Fruit fly (Drosophila melanogaster) whole organism, embryonic: ENCODE measurements around the gene Arfip.

ENCODE experiments used
- Awh ChIP-seq: fragments of 200-800 bp; sonication (Bioruptor generic); IDR thresholded peaks from 2 replicates; pipeline ENCODE4, ENCODE4 v1.3.6; 2022; ENCODE audit warnings: missing biosample characterization, missing genetic modification characterization
- C15 ChIP-seq: fragments of 200-800 bp; sonication (Bioruptor generic); IDR thresholded peaks from 3 replicates; pipeline ENCODE4 v1.3.6; 2022; ENCODE audit warnings: missing biosample characterization, missing genetic modification characterization
- CG10147 ChIP-seq: fragments of 200-800 bp; sonication (Bioruptor generic); optimal IDR thresholded peaks from 2 replicates; lab custom pipeline; 2019; ENCODE audit warnings: missing biosample characterization, mild to moderate bottlenecking, missing genetic modification characterization, moderate library complexity
- CG10565 ChIP-seq: fragments of 200-800 bp; sonication (Bioruptor generic); optimal IDR thresholded peaks from 3 replicates; lab custom pipeline; 2016; ENCODE audit warnings: missing biosample characterization, mild to moderate bottlenecking, missing genetic modification characterization
- CG11504 ChIP-seq: fragments of 200-800 bp; sonication (Bioruptor generic); optimal IDR thresholded peaks from 3 replicates; lab custom pipeline; 2019; ENCODE audit warnings: missing biosample characterization, mild to moderate bottlenecking, missing genetic modification characterization, moderate library complexity
- CG11723 ChIP-seq: fragments of 200-800 bp; sonication (Bioruptor generic); optimal IDR thresholded peaks from 2 replicates; lab custom pipeline; 2017; ENCODE audit warnings: missing biosample characterization, mild to moderate bottlenecking, missing genetic modification characterization
- CG12219 ChIP-seq: fragments of 200-800 bp; sonication (Bioruptor generic); optimal IDR thresholded peaks from 3 replicates; lab custom pipeline; 2018; ENCODE audit warnings: missing biosample characterization, mild to moderate bottlenecking, missing genetic modification characterization
- CG12769 ChIP-seq: fragments of 200-800 bp; sonication (Bioruptor generic); optimal IDR thresholded peaks from 2 replicates; lab custom pipeline; 2019; ENCODE audit warnings: missing biosample characterization, mild to moderate bottlenecking, missing genetic modification characterization, moderate library complexity
- CG14050 ChIP-seq: fragments of 200-800 bp; sonication (Bioruptor generic); IDR thresholded peaks from 3 replicates; pipeline ENCODE4 v1.3.6; 2022; ENCODE audit warnings: missing biosample characterization, missing genetic modification characterization
- CG1792 ChIP-seq: fragments of 200-800 bp; sonication (Bioruptor generic); optimal IDR thresholded peaks from 2 replicates; lab custom pipeline; 2016; ENCODE audit warnings: missing biosample characterization, missing genetic modification characterization
- CG18599 ChIP-seq: fragments of 200-800 bp; sonication (Bioruptor generic); optimal IDR thresholded peaks from 3 replicates; lab custom pipeline; 2017; ENCODE audit warnings: missing biosample characterization, missing genetic modification characterization, mild to moderate bottlenecking, moderate library complexity, missing genetic modification reagents
- CG2202 ChIP-seq: fragments of 200-800 bp; sonication (Bioruptor generic); optimal IDR thresholded peaks from 2 replicates; lab custom pipeline; 2018; ENCODE audit warnings: missing biosample characterization, mild to moderate bottlenecking, missing genetic modification characterization
- CG31224 ChIP-seq: fragments of 200-800 bp; sonication (Bioruptor generic); IDR thresholded peaks from 2 replicates; pipeline ENCODE4 v1.3.6; 2022; ENCODE audit warnings: missing biosample characterization, missing genetic modification characterization
- CG33557 ChIP-seq: fragments of 200-800 bp; sonication (Bioruptor generic); optimal IDR thresholded peaks from 2 replicates; lab custom pipeline; 2019; ENCODE audit warnings: missing biosample characterization, mild to moderate bottlenecking, missing genetic modification characterization, moderate library complexity
- CG3995 ChIP-seq: fragments of 200-800 bp; sonication (Bioruptor generic); optimal IDR thresholded peaks from 3 replicates; lab custom pipeline; 2016; ENCODE audit warnings: missing biosample characterization, missing genetic modification characterization
- CG4328 ChIP-seq: fragments of 200-800 bp; sonication (Bioruptor generic); optimal IDR thresholded peaks from 3 replicates; lab custom pipeline; 2017; ENCODE audit warnings: missing biosample characterization, missing genetic modification reagents, missing genetic modification characterization
- CG6175 ChIP-seq: fragments of 200-800 bp; sonication (Bioruptor generic); IDR thresholded peaks from 3 replicates; pipeline ENCODE4 v1.3.6; 2022; ENCODE audit warnings: missing biosample characterization, missing genetic modification characterization
- Camta ChIP-seq: fragments of 200-800 bp; sonication (Bioruptor generic); optimal IDR thresholded peaks from 2 replicates; lab custom pipeline; 2016; ENCODE audit warnings: missing biosample characterization, missing genetic modification characterization
- Dfd ChIP-seq, 2 experiments: fragments of >200 bp; optimal IDR thresholded peaks; 2 replicates each; lab custom pipeline; 2017; ENCODE audit warnings: missing biosample characterization in 2 of 2, missing genetic modification characterization in 2 of 2
- Doc2 ChIP-seq: fragments of 200-800 bp; sonication (Bioruptor generic); IDR thresholded peaks from 2 replicates; pipeline ENCODE4 v1.3.6; 2022; ENCODE audit warnings: missing biosample characterization, missing genetic modification characterization
- Fer1 ChIP-seq: fragments of 200-800 bp; sonication (Bioruptor generic); optimal IDR thresholded peaks from 2 replicates; lab custom pipeline; 2017; ENCODE audit warnings: missing biosample characterization, mild to moderate bottlenecking, missing genetic modification characterization
- HLH3B ChIP-seq: fragments of 200-800 bp; sonication (Bioruptor generic); IDR thresholded peaks from 2 replicates; pipeline ENCODE4 v1.3.6; 2022; ENCODE audit warnings: missing biosample characterization, missing genetic modification characterization
- HLHmδ ChIP-seq: fragments of 200-800 bp; sonication (Bioruptor generic); optimal IDR thresholded peaks from 2 replicates; lab custom pipeline; 2018; ENCODE audit warnings: missing biosample characterization, mild to moderate bottlenecking, missing genetic modification characterization, moderate library complexity
- HmgD ChIP-seq: fragments of 200-800 bp; sonication (Bioruptor generic); optimal IDR thresholded peaks from 3 replicates; lab custom pipeline; 2016; ENCODE audit warnings: missing biosample characterization, missing genetic modification characterization
- Hmx ChIP-seq: fragments of 200-800 bp; sonication (Bioruptor generic); optimal IDR thresholded peaks from 2 replicates; lab custom pipeline; 2016; ENCODE audit warnings: missing biosample characterization, missing genetic modification characterization
- Hr3 ChIP-seq: fragments of 200-800 bp; sonication (Bioruptor generic); optimal IDR thresholded peaks from 3 replicates; lab custom pipeline; 2016; ENCODE audit warnings: missing biosample characterization, missing genetic modification characterization
- Hr39 ChIP-seq: fragments of >200 bp; optimal IDR thresholded peaks from 2 replicates; lab custom pipeline; 2017
- Jarid2 ChIP-seq: fragments of 200-800 bp; sonication (Bioruptor generic); optimal IDR thresholded peaks from 3 replicates; lab custom pipeline; 2017; ENCODE audit warnings: mild to moderate bottlenecking, missing biosample characterization, missing genetic modification reagents, missing genetic modification characterization
- Oli ChIP-seq: fragments of 200-800 bp; sonication (Bioruptor generic); optimal IDR thresholded peaks from 2 replicates; lab custom pipeline; 2018; ENCODE audit warnings: missing biosample characterization, mild to moderate bottlenecking, missing genetic modification characterization, moderate library complexity
- Pdp1 ChIP-seq, 2 experiments: fragments of 200-800 bp; sonication (Bioruptor generic); optimal IDR thresholded peaks; 3 replicates each; lab custom pipeline; 2016; ENCODE audit warnings: missing biosample characterization in 2 of 2, missing genetic modification characterization in 2 of 2, mild to moderate bottlenecking in 1 of 2, moderate library complexity in 1 of 2
- Sin3A ChIP-seq: fragments of >200 bp; optimal IDR thresholded peaks from 2 replicates; lab custom pipeline; 2018
- Ssrp ChIP-seq: fragments of 200-800 bp; sonication (Bioruptor generic); optimal IDR thresholded peaks from 2 replicates; lab custom pipeline; 2018; ENCODE audit warnings: missing biosample characterization, mild to moderate bottlenecking, missing genetic modification characterization, moderate library complexity
- al ChIP-seq: fragments of 200-800 bp; sonication (Bioruptor generic); IDR thresholded peaks from 2 replicates; pipeline ENCODE4 v1.3.6; 2022; ENCODE audit warnings: missing biosample characterization, missing genetic modification characterization
- cg ChIP-seq: fragments of 200-800 bp; sonication (Bioruptor generic); optimal IDR thresholded peaks from 3 replicates; lab custom pipeline; 2019; ENCODE audit warnings: missing biosample characterization, mild to moderate bottlenecking, missing genetic modification characterization, moderate library complexity
- chm ChIP-seq: fragments of 200-800 bp; sonication (Bioruptor generic); IDR thresholded peaks from 2 replicates; pipeline ENCODE4 v1.3.6; 2022; ENCODE audit warnings: missing biosample characterization, missing genetic modification characterization
- exex ChIP-seq: fragments of 200-800 bp; sonication (Bioruptor generic); optimal IDR thresholded peaks from 4 replicates; lab custom pipeline; 2018; ENCODE audit warnings: missing biosample characterization, mild to moderate bottlenecking, missing genetic modification characterization, moderate library complexity
- fu2 ChIP-seq: fragments of 200-800 bp; sonication (Bioruptor generic); optimal IDR thresholded peaks from 2 replicates; lab custom pipeline; 2016; ENCODE audit warnings: missing biosample characterization, missing genetic modification characterization
- gro ChIP-seq: fragments of 200-800 bp; sonication (Bioruptor generic); optimal IDR thresholded peaks from 2 replicates; lab custom pipeline; 2016; ENCODE audit warnings: missing biosample characterization, missing genetic modification characterization
- gsb ChIP-seq: fragments of 200-800 bp; sonication (Bioruptor generic); IDR thresholded peaks from 2 replicates; pipeline ENCODE4 v1.3.6; 2022; ENCODE audit warnings: missing biosample characterization, missing genetic modification characterization
- nerfin-1 ChIP-seq: fragments of 200-800 bp; sonication (Bioruptor generic); optimal IDR thresholded peaks from 3 replicates; lab custom pipeline; 2019; ENCODE audit warnings: missing biosample characterization, mild to moderate bottlenecking, missing genetic modification characterization, moderate library complexity
- oc ChIP-seq: fragments of 200-800 bp; sonication (Bioruptor generic); optimal IDR thresholded peaks from 2 replicates; lab custom pipeline; 2018; ENCODE audit warnings: missing biosample characterization, mild to moderate bottlenecking, missing genetic modification characterization, moderate library complexity
- peb ChIP-seq: fragments of 200-800 bp; sonication (Bioruptor generic); IDR thresholded peaks from 2 replicates; pipeline ENCODE4 v1.3.6; 2022; ENCODE audit warnings: missing biosample characterization, missing genetic modification characterization
- pita ChIP-seq: fragments of 200-800 bp; sonication (Bioruptor generic); optimal IDR thresholded peaks from 2 replicates; lab custom pipeline; 2017; ENCODE audit warnings: missing biosample characterization, mild to moderate bottlenecking, missing genetic modification characterization
- pzg ChIP-seq: fragments of 200-800 bp; sonication (Bioruptor generic); optimal IDR thresholded peaks from 3 replicates; lab custom pipeline; 2018; ENCODE audit warnings: missing biosample characterization, mild to moderate bottlenecking, missing genetic modification characterization, moderate library complexity
- ranshi ChIP-seq: fragments of 200-800 bp; sonication (Bioruptor generic); IDR thresholded peaks from 2 replicates; pipeline ENCODE4 v1.3.6; 2022; ENCODE audit warnings: missing biosample characterization, missing genetic modification characterization
- row ChIP-seq: fragments of 200-800 bp; sonication (Bioruptor generic); IDR thresholded peaks from 3 replicates; pipeline ENCODE4 v1.3.6; 2022; ENCODE audit warnings: missing biosample characterization, missing genetic modification characterization
- slbo ChIP-seq: fragments of 200-800 bp; sonication (Bioruptor generic); IDR thresholded peaks from 2 replicates; pipeline ENCODE4 v1.3.6; 2022; ENCODE audit warnings: missing biosample characterization, missing genetic modification characterization
- ssp ChIP-seq: fragments of 200-800 bp; sonication (Bioruptor generic); IDR thresholded peaks from 2 replicates; pipeline ENCODE4 v1.3.6; 2022; ENCODE audit warnings: missing biosample characterization, missing genetic modification characterization
- tap ChIP-seq: fragments of 200-800 bp; optimal IDR thresholded peaks from 3 replicates; lab custom pipeline; 2019; ENCODE audit warnings: missing biosample characterization, mild to moderate bottlenecking, missing genetic modification characterization, moderate library complexity
- tna ChIP-seq: fragments of 200-800 bp; sonication (Bioruptor generic); IDR thresholded peaks from 2 replicates; pipeline ENCODE4 v1.3.6; 2022; ENCODE audit warnings: missing biosample characterization, missing genetic modification characterization; ENCODE audit not compliant: partially characterized antibody
- zen2 ChIP-seq: fragments of 200-800 bp; sonication (Bioruptor generic); IDR thresholded peaks from 3 replicates; pipeline ENCODE4 v1.3.6; 2022; ENCODE audit warnings: missing biosample characterization, missing genetic modification characterization; ENCODE audit not compliant: partially characterized antibody
- zfh1 ChIP-seq: fragments of 200-800 bp; sonication (Bioruptor generic); IDR thresholded peaks from 3 replicates; pipeline ENCODE4 v1.3.6; 2022; ENCODE audit warnings: missing biosample characterization, missing genetic modification characterization

Arfip gene

dm6 chr3R:11226496-11226895 is 8.3 kb downstream of the Arfip start, which contains the start of gene CG17726 (continued):
- TF ChIP-seq fu2: peak; percentile 82
- peak; percentile 98 for TF ChIP-seq zfh1 (GFP tag; lab: Robert Waterston, UW)
- TF ChIP-seq CG33557: peak; percentile 97
- peak; percentile 97 for TF ChIP-seq Hr3 (GFP tag; lab: Kevin White, UChicago)
- peak; percentile 24 for TF ChIP-seq pzg (GFP tag; lab: Kevin White, UChicago)
- TF ChIP-seq HmgD (GFP tag; lab: Kevin White, UChicago): peak; percentile 62
- peak; percentile 94 for TF ChIP-seq Fer1 (GFP tag; lab: Kevin White, UChicago)
- peak; percentile 87 for TF ChIP-seq CG6175 (GFP tag; lab: Robert Waterston, UW)
- TF ChIP-seq Pdp1 (GFP tag; optimal IDR thresholded peaks at IDR 0.05; lab: Kevin White, UChicago): peak; percentile 90 to 95
- TF ChIP-seq oc (tag; lab: Kevin White, UChicago): peak; percentile 98
- peak; percentile 62 for TF ChIP-seq CG10565 (GFP tag; lab: Kevin White, UChicago)
- no peak for TF ChIP-seq CG18599 (GFP tag; lab: Kevin White, UChicago)
- peak; percentile 99 for TF ChIP-seq chm (GFP tag; lab: Robert Waterston, UW)
- TF ChIP-seq exex: no peak
- TF ChIP-seq tna (GFP tag; lab: Robert Waterston, UW): no peak
- peak; percentile 74 for TF ChIP-seq CG3995 (GFP tag; lab: Kevin White, UChicago)
- TF ChIP-seq Ssrp (tag; lab: Kevin White, UChicago): peak; percentile 97
- TF ChIP-seq HLH3B (GFP tag; lab: Robert Waterston, UW): peak; percentile 99
- peak; percentile 95 for TF ChIP-seq CG10147 (GFP tag; lab: Kevin White, UChicago)
- no peak for TF ChIP-seq CG12769 (tag; lab: Kevin White, UChicago)
- TF ChIP-seq ssp: peak; percentile 93
- peak; percentile 95 for TF ChIP-seq CG11504 (tag; lab: Kevin White, UChicago)
- TF ChIP-seq ranshi (GFP tag; lab: Robert Waterston, UW): peak; percentile 98
- peak; percentile 95 for TF ChIP-seq CG31224
- peak; percentile 89 for TF ChIP-seq gsb
- no peak for TF ChIP-seq Hr39
- peak; percentile 100 for TF ChIP-seq row (GFP tag; lab: Robert Waterston, UW)
- TF ChIP-seq Dfd (GFP tag; optimal IDR thresholded peaks at IDR 0.05; lab: Kevin White, UChicago): no peak
- TF ChIP-seq Awh (GFP tag; lab: Robert Waterston, UW): peak; percentile 99
- TF ChIP-seq tap (tag; lab: Kevin White, UChicago): peak; percentile 98
- TF ChIP-seq CG14050: peak; percentile 98
- peak; percentile 92 for TF ChIP-seq C15 (GFP tag; lab: Robert Waterston, UW)
- peak; percentile 80 for TF ChIP-seq gro (GFP tag; lab: Kevin White, UChicago)
- no peak for TF ChIP-seq Sin3A (lab: Kevin White, UChicago)
- TF ChIP-seq CG4328 (GFP tag; lab: Kevin White, UChicago): peak; percentile 55
- TF ChIP-seq al (GFP tag; lab: Robert Waterston, UW): peak; percentile 95
- TF ChIP-seq CG12219: peak; percentile 95
- peak; percentile 89 for TF ChIP-seq Doc2 (GFP tag; lab: Robert Waterston, UW)
- TF ChIP-seq CG2202 (tag; lab: Kevin White, UChicago): peak; percentile 95
- TF ChIP-seq cg (GFP tag; lab: Kevin White, UChicago): no peak
- peak; percentile 84 for TF ChIP-seq Hmx (GFP tag; lab: Kevin White, UChicago)
- TF ChIP-seq CG11723 (GFP tag; lab: Kevin White, UChicago): peak; percentile 87
- no peak for TF ChIP-seq Jarid2 (GFP tag; lab: Kevin White, UChicago)
- peak; percentile 93 for TF ChIP-seq nerfin-1 (tag; lab: Kevin White, UChicago)
- no peak for TF ChIP-seq pita (GFP tag; lab: Kevin White, UChicago)
- TF ChIP-seq slbo: peak; percentile 98
- TF ChIP-seq HLHmδ (GFP tag; lab: Kevin White, UChicago): no peak
- peak; percentile 62 for TF ChIP-seq CG1792 (GFP tag; lab: Kevin White, UChicago)
- peak; percentile 95 for TF ChIP-seq Camta (GFP tag; lab: Kevin White, UChicago)
- no peak for TF ChIP-seq zen2 (GFP tag; lab: Robert Waterston, UW)
- TF ChIP-seq Oli: peak; percentile 97
- peak; percentile 96 for TF ChIP-seq peb (GFP tag; lab: Robert Waterston, UW)
